Fruit fly (Drosophila melanogaster): ENCODE measurements around the gene Tengl1.

The Tengl1 gene

DNA sequence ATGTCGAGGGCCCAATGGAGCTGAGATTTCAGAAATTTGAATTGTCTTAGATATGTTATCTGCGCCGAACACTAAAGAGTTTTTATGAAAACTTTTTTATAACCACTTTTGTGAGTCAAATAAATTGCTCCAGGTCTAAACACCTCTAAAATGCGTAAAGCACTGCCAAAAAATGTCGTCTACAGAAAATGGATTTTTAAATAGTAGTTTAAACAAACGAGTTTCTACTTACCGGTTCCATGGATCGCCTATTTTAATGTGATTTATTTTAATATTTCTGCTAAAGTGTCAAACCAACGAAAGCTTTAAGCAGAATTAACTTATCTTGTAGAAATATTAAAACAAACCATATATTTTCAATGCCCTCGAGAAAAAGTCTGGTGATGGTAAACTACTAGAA, 34.3 kb downstream of the Tengl1 start, which contains the start of gene CG31668:
Gene CG31668, minus strand, starts transcription at position 101 of the 400 bp plus-strand sequence.
- no peak for TF ChIP-seq cnc (optimal IDR thresholded peaks at IDR 0.05)
- TF ChIP-seq kay (GFP tag; ENCODE audit: borderline replicate concordance), result no peak
- TF ChIP-seq CG7101 (tag; optimal IDR thresholded peaks at IDR 0.05), result no peak
- no peak for TF ChIP-seq CG7045 (GFP tag; optimal IDR thresholded peaks at IDR 0.05)
- TF ChIP-seq cic (GFP tag; optimal IDR thresholded peaks at IDR 0.05), result no peak
- no peak for TF ChIP-seq CG5204 (GFP tag; optimal IDR thresholded peaks at IDR 0.05)
- no peak for TF ChIP-seq bab1 (GFP tag; optimal IDR thresholded peaks at IDR 0.05)
- no peak for TF ChIP-seq CG1620 (GFP tag; optimal IDR thresholded peaks at IDR 0.05)
- TF ChIP-seq ovo (GFP tag; optimal IDR thresholded peaks at IDR 0.05), result no peak
- TF ChIP-seq CG11617 (GFP tag; optimal IDR thresholded peaks at IDR 0.05), result no peak
- TF ChIP-seq Hr96 (GFP tag; optimal IDR thresholded peaks at IDR 0.05), result no peak
- no peak for TF ChIP-seq CG12768 (GFP tag; optimal IDR thresholded peaks at IDR 0.05)
- TF ChIP-seq tj (GFP tag; optimal IDR thresholded peaks at IDR 0.05), result no peak
- TF ChIP-seq Crg-1 (GFP tag; optimal IDR thresholded peaks at IDR 0.05), result no peak
- TF ChIP-seq pad (GFP tag; optimal IDR thresholded peaks at IDR 0.05), result no peak
- TF ChIP-seq CG14711 (tag; optimal IDR thresholded peaks at IDR 0.05), result no peak

DNA sequence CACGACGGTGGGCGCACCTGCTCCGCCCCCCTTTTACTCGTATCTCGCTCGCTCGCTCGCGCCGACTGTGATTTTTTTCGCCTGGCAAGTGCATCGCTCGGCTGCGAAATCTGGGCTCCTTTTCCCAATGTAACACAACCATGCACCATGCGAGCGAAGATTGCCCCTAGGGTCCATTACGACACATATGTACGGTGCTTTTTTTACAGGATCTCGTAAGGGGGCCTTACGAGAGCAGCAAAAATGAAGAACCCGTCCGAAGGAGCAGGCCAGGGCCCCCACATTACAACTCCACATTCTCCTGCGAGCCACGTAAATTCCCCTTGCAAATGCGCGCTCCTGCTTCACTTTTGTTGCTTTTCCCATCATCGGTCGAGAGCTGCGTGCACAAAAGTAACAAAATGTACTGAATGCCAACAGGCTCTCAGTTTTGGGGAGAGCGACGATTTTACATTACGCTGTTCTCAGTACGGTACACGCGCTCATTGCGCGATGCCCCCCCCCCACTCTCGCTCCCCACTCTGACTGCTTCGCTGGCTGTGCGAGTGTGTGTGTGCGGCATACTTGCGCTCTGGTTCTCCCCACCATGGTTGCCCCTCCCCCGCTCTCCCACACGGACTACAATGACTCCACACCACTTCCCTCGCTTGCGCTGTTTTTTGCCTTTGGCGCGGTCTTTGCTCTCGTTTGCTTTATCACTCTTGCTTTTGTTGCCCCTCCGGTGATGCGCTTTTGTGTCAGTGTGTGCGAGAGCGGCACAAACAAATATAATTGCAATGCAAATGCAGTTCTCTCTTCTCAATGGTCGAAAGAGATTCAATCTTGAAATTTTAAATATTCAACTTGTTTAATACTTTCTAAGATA, 37.3 kb downstream of the Tengl1 start:
- TF ChIP-seq cnc (optimal IDR thresholded peaks at IDR 0.05), result no peak
- peak; percentile 68 for TF ChIP-seq bab1 (GFP tag; optimal IDR thresholded peaks at IDR 0.05)
- peak; percentile 82 for TF ChIP-seq tj (GFP tag; optimal IDR thresholded peaks at IDR 0.05)
- TF ChIP-seq kay (GFP tag; ENCODE audit: borderline replicate concordance), result peak; percentile 98
- peak; percentile 88 for TF ChIP-seq Mnt (GFP tag; optimal IDR thresholded peaks at IDR 0.05)
- peak; percentile 1 for TF ChIP-seq CG33017 (tag; optimal IDR thresholded peaks at IDR 0.05)
- peak; percentile 95 for TF ChIP-seq cic (GFP tag; optimal IDR thresholded peaks at IDR 0.05)
- peak; percentile 22 for TF ChIP-seq Clk (GFP tag; optimal IDR thresholded peaks at IDR 0.05)
- peak; percentile 26 for TF ChIP-seq toe (GFP tag; optimal IDR thresholded peaks at IDR 0.05)
- peak; percentile 1 for TF ChIP-seq CG1620 (GFP tag; optimal IDR thresholded peaks at IDR 0.05)
- peak; percentile 32 for TF ChIP-seq ovo (GFP tag; optimal IDR thresholded peaks at IDR 0.05)
- peak; percentile 70 for TF ChIP-seq CG12768 (GFP tag; optimal IDR thresholded peaks at IDR 0.05)
- peak; percentile 37 for TF ChIP-seq CG11617 (GFP tag; optimal IDR thresholded peaks at IDR 0.05)
- no peak for TF ChIP-seq Hr96 (GFP tag; optimal IDR thresholded peaks at IDR 0.05)
- TF ChIP-seq CG14711 (tag; optimal IDR thresholded peaks at IDR 0.05), result no peak
- TF ChIP-seq Crg-1 (GFP tag; optimal IDR thresholded peaks at IDR 0.05), result peak; percentile 49
- TF ChIP-seq CG7045 (GFP tag; optimal IDR thresholded peaks at IDR 0.05), result peak; percentile 67
- no peak for TF ChIP-seq CG5204 (GFP tag; optimal IDR thresholded peaks at IDR 0.05)
- peak; percentile 99 for TF ChIP-seq pad (GFP tag; optimal IDR thresholded peaks at IDR 0.05)
- no peak for TF ChIP-seq CG7101 (tag; optimal IDR thresholded peaks at IDR 0.05)

DNA sequence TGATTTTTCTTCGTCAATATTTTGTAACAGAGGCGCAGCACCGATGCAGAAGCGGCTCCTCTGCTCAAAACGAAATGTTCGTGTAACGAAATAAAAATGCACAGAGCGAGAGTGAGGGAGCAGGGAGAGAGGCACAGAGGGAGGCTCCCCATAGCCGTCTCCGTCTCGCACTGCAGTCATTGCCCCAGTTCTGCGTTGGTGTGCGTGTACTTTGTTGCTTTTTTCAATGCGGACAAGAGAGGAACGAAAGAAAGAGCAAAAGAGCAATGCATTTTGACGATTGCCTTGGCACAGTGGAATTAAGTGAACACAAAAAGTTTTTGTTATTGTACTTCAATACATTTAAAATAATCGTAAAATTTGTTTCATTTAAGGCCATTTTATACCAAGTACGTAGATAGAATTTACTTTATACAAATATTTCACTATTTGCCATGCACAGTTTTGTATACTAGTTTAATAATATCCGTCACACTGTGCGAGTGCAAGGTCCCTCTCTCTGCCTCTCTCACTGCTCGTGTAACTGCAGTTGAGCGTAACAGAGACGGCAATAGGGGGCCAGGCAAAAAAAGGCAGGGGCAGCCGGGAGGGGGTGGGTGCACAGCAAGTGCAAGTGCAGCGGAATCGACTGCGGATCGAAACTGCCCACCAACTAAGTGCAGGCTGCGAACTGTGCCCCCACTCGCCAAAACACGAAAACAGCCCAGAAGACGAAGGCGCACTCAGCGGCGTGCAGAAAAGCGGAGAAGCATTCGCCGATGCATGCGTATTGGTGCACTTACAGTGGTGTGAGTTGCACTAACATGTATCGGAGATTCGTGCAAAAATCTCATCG, 38.2 kb downstream of the Tengl1 start:
- TF ChIP-seq ovo (GFP tag; optimal IDR thresholded peaks at IDR 0.05), result peak; percentile 88
- TF ChIP-seq CG11617 (GFP tag; optimal IDR thresholded peaks at IDR 0.05), result peak; percentile 100
- TF ChIP-seq CG33017 (tag; optimal IDR thresholded peaks at IDR 0.05), result peak; percentile 100
- TF ChIP-seq Clk (GFP tag; optimal IDR thresholded peaks at IDR 0.05), result peak; percentile 99
- TF ChIP-seq cic (GFP tag; optimal IDR thresholded peaks at IDR 0.05), result peak; percentile 95
- no peak for TF ChIP-seq cnc (optimal IDR thresholded peaks at IDR 0.05)
- peak; percentile 99 for TF ChIP-seq toe (GFP tag; optimal IDR thresholded peaks at IDR 0.05)
- peak; percentile 99 for TF ChIP-seq CG7045 (GFP tag; optimal IDR thresholded peaks at IDR 0.05)
- TF ChIP-seq bab1 (GFP tag; optimal IDR thresholded peaks at IDR 0.05), result peak; percentile 100
- peak; percentile 96 for TF ChIP-seq Mnt (GFP tag; optimal IDR thresholded peaks at IDR 0.05)
- TF ChIP-seq kay (GFP tag; ENCODE audit: borderline replicate concordance), result peak; percentile 97
- peak; percentile 100 for TF ChIP-seq tj (GFP tag; optimal IDR thresholded peaks at IDR 0.05)
- peak; percentile 99 for TF ChIP-seq Hr96 (GFP tag; optimal IDR thresholded peaks at IDR 0.05)
- TF ChIP-seq pad (GFP tag; optimal IDR thresholded peaks at IDR 0.05), result peak; percentile 89
- TF ChIP-seq Crg-1 (GFP tag; optimal IDR thresholded peaks at IDR 0.05), result peak; percentile 99
- TF ChIP-seq CG14711 (tag; optimal IDR thresholded peaks at IDR 0.05), result peak; percentile 99
- TF ChIP-seq CG12768 (GFP tag; optimal IDR thresholded peaks at IDR 0.05), result peak; percentile 100
- TF ChIP-seq CG5204 (GFP tag; optimal IDR thresholded peaks at IDR 0.05), result peak; percentile 100
- TF ChIP-seq CG1620 (GFP tag; optimal IDR thresholded peaks at IDR 0.05), result peak; percentile 99
- peak; percentile 100 for TF ChIP-seq CG7101 (tag; optimal IDR thresholded peaks at IDR 0.05)

DNA sequence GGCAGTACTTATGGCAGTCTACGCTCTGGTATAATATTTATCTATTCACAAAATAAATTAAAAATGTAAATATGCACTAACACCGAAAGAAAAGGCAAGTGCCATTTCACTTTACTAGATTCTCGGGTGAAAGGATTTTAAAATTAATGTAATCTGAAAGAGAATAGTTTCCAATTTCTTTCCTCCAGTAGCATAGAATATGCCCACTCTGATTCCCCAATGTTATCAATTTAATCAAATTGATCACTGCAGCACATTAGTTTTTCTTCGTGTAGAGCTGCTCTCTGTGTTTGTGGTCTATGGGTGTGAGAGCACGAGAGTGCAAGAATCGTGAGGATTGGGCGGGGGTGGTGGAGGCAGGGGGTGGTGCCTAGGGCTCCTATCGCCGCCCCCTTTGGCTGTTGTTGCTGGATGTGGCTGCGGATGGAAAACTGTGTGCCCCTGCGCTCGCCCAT, 39.3 kb downstream of the Tengl1 start:
- TF ChIP-seq pad (GFP tag; optimal IDR thresholded peaks at IDR 0.05), result peak; percentile 75
- TF ChIP-seq CG14711 (tag; optimal IDR thresholded peaks at IDR 0.05), result peak; percentile 88
- TF ChIP-seq toe (GFP tag; optimal IDR thresholded peaks at IDR 0.05), result peak; percentile 97
- TF ChIP-seq CG33017 (tag; optimal IDR thresholded peaks at IDR 0.05), result peak; percentile 94
- TF ChIP-seq CG7101 (tag; optimal IDR thresholded peaks at IDR 0.05), result peak; percentile 93
- peak; percentile 96 for TF ChIP-seq CG5204 (GFP tag; optimal IDR thresholded peaks at IDR 0.05)
- peak; percentile 86 for TF ChIP-seq CG1620 (GFP tag; optimal IDR thresholded peaks at IDR 0.05)
- TF ChIP-seq CG7045 (GFP tag; optimal IDR thresholded peaks at IDR 0.05), result peak; percentile 96
- TF ChIP-seq cnc (optimal IDR thresholded peaks at IDR 0.05), result no peak
- TF ChIP-seq CG12768 (GFP tag; optimal IDR thresholded peaks at IDR 0.05), result peak; percentile 97
- TF ChIP-seq tj (GFP tag; optimal IDR thresholded peaks at IDR 0.05), result no peak
- TF ChIP-seq CG11617 (GFP tag; optimal IDR thresholded peaks at IDR 0.05), result peak; percentile 96
- peak; percentile 97 for TF ChIP-seq kay (GFP tag; ENCODE audit: borderline replicate concordance)
- TF ChIP-seq ovo (GFP tag; optimal IDR thresholded peaks at IDR 0.05), result peak; percentile 90
- TF ChIP-seq bab1 (GFP tag; optimal IDR thresholded peaks at IDR 0.05), result peak; percentile 85
- TF ChIP-seq Hr96 (GFP tag; optimal IDR thresholded peaks at IDR 0.05), result peak; percentile 88
- TF ChIP-seq Clk (GFP tag; optimal IDR thresholded peaks at IDR 0.05), result peak; percentile 89
- TF ChIP-seq cic (GFP tag; optimal IDR thresholded peaks at IDR 0.05), result peak; percentile 69
- TF ChIP-seq Mnt (GFP tag; optimal IDR thresholded peaks at IDR 0.05), result peak; percentile 65
- TF ChIP-seq Crg-1 (GFP tag; optimal IDR thresholded peaks at IDR 0.05), result peak; percentile 91
